Fruit fly (Drosophila melanogaster) whole organism, pupa: ENCODE measurements around the gene CG31104.

ENCODE experiments used
- CG10348 ChIP-seq: fragments of 200-800 bp; sonication (Bioruptor generic); IDR thresholded peaks from 2 replicates; pipeline ENCODE4 v1.3.6; 2022; ENCODE audit warnings: missing biosample characterization, missing genetic modification characterization
- CG12605 ChIP-seq: fragments of 200-800 bp; sonication (Bioruptor generic); IDR thresholded peaks from 2 replicates; pipeline ENCODE4 v1.3.6; 2022; ENCODE audit warnings: missing biosample characterization, missing genetic modification characterization
- CG13204 ChIP-seq: fragments of 200-800 bp; sonication (Bioruptor generic); optimal IDR thresholded peaks from 2 replicates; lab custom pipeline; 2018; ENCODE audit warnings: missing biosample characterization, mild to moderate bottlenecking, missing genetic modification characterization, moderate library complexity
- CG14655 ChIP-seq: fragments of 200-800 bp; sonication (Bioruptor generic); optimal IDR thresholded peaks from 3 replicates; lab custom pipeline; 2017; ENCODE audit warnings: mild to moderate bottlenecking, missing biosample characterization, missing genetic modification reagents, missing genetic modification characterization
- CG15710 ChIP-seq: fragments of 200-800 bp; sonication (Bioruptor generic); optimal IDR thresholded peaks from 2 replicates; lab custom pipeline; 2018; ENCODE audit warnings: missing biosample characterization, mild to moderate bottlenecking, missing genetic modification characterization, moderate library complexity
- CG34367 ChIP-seq: fragments of 200-800 bp; sonication (Bioruptor generic); optimal IDR thresholded peaks from 2 replicates; lab custom pipeline; 2018; ENCODE audit warnings: missing biosample characterization, mild to moderate bottlenecking, missing genetic modification characterization
- CG8301 ChIP-seq: fragments of 200-800 bp; sonication (Bioruptor generic); optimal IDR thresholded peaks from 2 replicates; lab custom pipeline; 2018; ENCODE audit warnings: missing biosample characterization, mild to moderate bottlenecking, missing genetic modification characterization
- EcR ChIP-seq: fragments of 200-800 bp; sonication (Bioruptor generic); optimal IDR thresholded peaks from 3 replicates; lab custom pipeline; 2019; ENCODE audit warnings: missing biosample characterization, missing genetic modification characterization, mild to moderate bottlenecking, moderate library complexity, missing genetic modification reagents
- Ets98B ChIP-seq: fragments of 200-800 bp; sonication (Bioruptor generic); IDR thresholded peaks from 2 replicates; pipeline ENCODE4 v1.3.6; 2022; ENCODE audit warnings: missing biosample characterization, missing genetic modification characterization
- Pif1A ChIP-seq: fragments of 200-800 bp; sonication (Bioruptor generic); optimal IDR thresholded peaks from 3 replicates; lab custom pipeline; 2016; ENCODE audit warnings: missing biosample characterization, missing genetic modification characterization
- Snoo ChIP-seq: fragments of 200-800 bp; sonication (Bioruptor generic); optimal IDR thresholded peaks from 3 replicates; lab custom pipeline; 2017; ENCODE audit warnings: missing biosample characterization, mild to moderate bottlenecking, missing genetic modification characterization, inconsistent platforms
- rn ChIP-seq: fragments of 200-800 bp; sonication (Bioruptor generic); IDR thresholded peaks from 2 replicates; pipeline ENCODE4 v1.3.6; 2022; ENCODE audit warnings: missing biosample characterization, missing genetic modification characterization

- peak; percentile 91 for TF ChIP-seq CG34367 (tag; lab: Kevin White, UChicago)
- no peak for TF ChIP-seq EcR (GFP tag; lab: Kevin White, UChicago)
- TF ChIP-seq CG14655 (GFP tag; lab: Kevin White, UChicago): no peak
- TF ChIP-seq rn (GFP tag; lab: Robert Waterston, UW): peak; percentile 87
- peak; percentile 32; the same call in 1 of the 2 replicates for TF ChIP-seq CG10348 (GFP tag; lab: Robert Waterston, UW)
- no peak for TF ChIP-seq CG8301 (tag; lab: Kevin White, UChicago)
- no peak for TF ChIP-seq CG13204 (GFP tag; lab: Kevin White, UChicago)
- peak; percentile 90 for TF ChIP-seq CG15710 (tag; lab: Kevin White, UChicago)
- peak; percentile 98 for TF ChIP-seq Snoo (tag; lab: Kevin White, UChicago)
- TF ChIP-seq Pif1A (GFP tag; lab: Kevin White, UChicago): peak; percentile 92
- peak; percentile 89 for TF ChIP-seq CG12605
- peak; percentile 86 for TF ChIP-seq Ets98B (GFP tag; lab: Robert Waterston, UW)
These were observed 37.8 kb upstream of the CG31104 start, which contains the start of the genes RpS27 and Nup37 for dm6 chr3R:25247379-25247869.
